Worm (Caenorhabditis elegans) whole organism, young adult: ENCODE data around the gene K05F1.9.

ENCODE experiments used
- T07F8.4 ChIP-seq: sonication (generic microtip); optimal IDR thresholded peaks from 2 replicates; lab custom pipeline; 2016; ENCODE audit warnings: mild to moderate bottlenecking, missing genetic modification characterization, moderate library complexity, missing compliant biosample characterization
- Y53F4B.3 ChIP-seq: fragments of 200-800 bp; sonication (Bioruptor generic); IDR thresholded peaks from 2 replicates; pipeline ENCODE4 v1.3.6; 2022; ENCODE audit warnings: missing genetic modification reagents, missing genetic modification characterization, missing compliant biosample characterization
- ZK185.1 ChIP-seq: sonication (generic microtip); optimal IDR thresholded peaks from 2 replicates; lab custom pipeline; 2016; ENCODE audit warnings: mild to moderate bottlenecking, missing genetic modification characterization, missing compliant biosample characterization; ENCODE audit not compliant: poor library complexity, severe bottlenecking
- cebp-2 ChIP-seq: fragments of 200-800 bp; sonication (Bioruptor generic); IDR thresholded peaks from 2 replicates; pipeline ENCODE4 v1.3.6; 2022; ENCODE audit warnings: missing genetic modification characterization, missing compliant biosample characterization
- fkh-3 ChIP-seq: sonication (generic microtip); optimal IDR thresholded peaks from 2 replicates; lab custom pipeline; 2016; ENCODE audit warnings: mild to moderate bottlenecking, missing genetic modification characterization, missing compliant biosample characterization
- hrde-1 ChIP-seq: sonication (generic microtip); optimal IDR thresholded peaks from 2 replicates; lab custom pipeline; 2016; ENCODE audit warnings: missing genetic modification characterization, mild to moderate bottlenecking, missing compliant biosample characterization, moderate library complexity, missing genotype, missing genetic modification reagents, borderline replicate concordance
- let-526 ChIP-seq: fragments of 200-800 bp; sonication (Bioruptor generic); IDR thresholded peaks from 2 replicates; pipeline ENCODE4 v1.3.6; 2022; ENCODE audit warnings: missing genetic modification reagents, missing genetic modification characterization, missing compliant biosample characterization
- nfya-1 ChIP-seq: sonication (generic microtip); optimal IDR thresholded peaks from 2 replicates; lab custom pipeline; 2017; ENCODE audit warnings: antibody characterized with exemption, missing compliant biosample characterization, missing genetic modification characterization, borderline replicate concordance; ENCODE audit not compliant: insufficient read depth
- nhr-179 ChIP-seq: sonication (generic microtip); optimal IDR thresholded peaks from 2 replicates; lab custom pipeline; 2016; ENCODE audit warnings: mild to moderate bottlenecking, missing genetic modification characterization, missing compliant biosample characterization
- tbp1 ChIP-seq: fragments of 200-800 bp; sonication (Bioruptor generic); optimal IDR thresholded peaks from 2 replicates; lab custom pipeline; 2018; ENCODE audit warnings: mild to moderate bottlenecking, missing genetic modification characterization, missing compliant biosample characterization

ce11 chrII:5794195-5794594 lies 6.8 kb downstream of the K05F1.9 start, which contains the start of gene acdh-8:
- TF ChIP-seq tbp1 (GFP tag; lab: Kevin White, UChicago) (no peak), ZK185.1 (tag; lab: Kevin White, UChicago) (no peak), fkh-3 (tag; lab: Kevin White, UChicago) (no peak), T07F8.4 (tag; lab: Kevin White, UChicago) (no peak), Y53F4B.3 (GFP tag; lab: Robert Waterston, UW) (no peak), nfya-1 (no peak), hrde-1 (tag; lab: Kevin White, UChicago) (no peak), cebp-2 (GFP tag; lab: Robert Waterston, UW) (no peak), let-526 (no peak), nhr-179 (tag; lab: Kevin White, UChicago) (no peak)
